Worm (Caenorhabditis elegans): Measurements from ENCODE around the gene Y50D7A.1.
A peak's percentile ranks its signal among the peaks of the same experiment; 100 is the strongest.

DNA sequence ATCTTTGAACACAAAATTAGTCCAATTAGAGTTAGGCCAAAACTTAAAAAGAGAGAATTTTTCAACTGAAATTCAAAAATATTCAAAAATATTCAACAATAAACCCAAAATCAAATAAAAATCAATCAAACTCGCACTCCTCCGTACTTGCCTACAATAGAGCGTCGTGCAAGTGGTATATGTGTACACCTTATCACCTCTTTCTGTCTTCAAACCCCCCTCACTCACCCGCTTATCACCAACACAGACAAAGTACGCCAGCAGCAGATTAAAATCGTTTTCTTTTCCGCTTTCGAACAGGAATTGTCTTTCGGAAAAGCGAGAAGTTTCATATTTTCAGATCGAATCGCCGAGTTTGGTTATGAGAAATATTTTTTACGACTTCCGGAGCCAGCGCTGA lies 6.8 kb downstream of the Y50D7A.1 start:
- no peak for TF ChIP-seq nhr-11 (tag; optimal IDR thresholded peaks at IDR 0.05)
- no peak for TF ChIP-seq lin-39 (tag; optimal IDR thresholded peaks at IDR 0.05)
- no peak for TF ChIP-seq ztf-11 (tag; optimal IDR thresholded peaks at IDR 0.05)
- no peak for TF ChIP-seq lsy-2 (tag; optimal IDR thresholded peaks at IDR 0.05)
- TF ChIP-seq ztf-4 (tag; optimal IDR thresholded peaks at IDR 0.05) = no peak
- no peak for TF ChIP-seq blmp-1 (tag; optimal IDR thresholded peaks at IDR 0.05; ENCODE audit: insufficient read depth)
- no peak for TF ChIP-seq nhr-77 (tag; optimal IDR thresholded peaks at IDR 0.05)
- TF ChIP-seq unc-39 (tag; optimal IDR thresholded peaks at IDR 0.05) = no peak
- peak; percentile 74 for TF ChIP-seq fos-1 (tag; optimal IDR thresholded peaks at IDR 0.05)
- no peak for TF ChIP-seq C34F6.9 (tag; optimal IDR thresholded peaks at IDR 0.05)
- TF ChIP-seq ceh-82 (tag; optimal IDR thresholded peaks at IDR 0.05) = no peak
- no peak for TF ChIP-seq nhr-12 (tag; optimal IDR thresholded peaks at IDR 0.05)

Data from whole organism, L2 larva.